Fruit fly (Drosophila melanogaster) whole organism, embryonic: ENCODE results near the gene CG32801.

ENCODE experiments used
- C15 ChIP-seq: fragments of 200-800 bp; sonication (Bioruptor generic); IDR thresholded peaks from 3 replicates; pipeline ENCODE4 v1.3.6; 2022; ENCODE audit warnings: missing biosample characterization, missing genetic modification characterization
- CG10147 ChIP-seq: fragments of 200-800 bp; sonication (Bioruptor generic); optimal IDR thresholded peaks from 2 replicates; lab custom pipeline; 2019; ENCODE audit warnings: missing biosample characterization, mild to moderate bottlenecking, missing genetic modification characterization, moderate library complexity
- CG10209 ChIP-seq: fragments of 200-800 bp; sonication (Bioruptor generic); optimal IDR thresholded peaks from 3 replicates; lab custom pipeline; 2017; ENCODE audit warnings: missing biosample characterization, mild to moderate bottlenecking, missing genetic modification characterization, missing genetic modification reagents
- CG11085 ChIP-seq: fragments of 200-800 bp; sonication (Bioruptor generic); IDR thresholded peaks from 2 replicates; pipeline ENCODE4 v1.3.6; 2022; ENCODE audit warnings: missing biosample characterization, missing genetic modification characterization
- CG15073 ChIP-seq: fragments of 200-800 bp; sonication (Bioruptor generic); optimal IDR thresholded peaks from 2 replicates; lab custom pipeline; 2016; ENCODE audit warnings: missing biosample characterization, missing genetic modification characterization
- CG17568 ChIP-seq: fragments of 200-800 bp; sonication (Bioruptor generic); optimal IDR thresholded peaks from 2 replicates; lab custom pipeline; 2018; ENCODE audit warnings: missing biosample characterization, mild to moderate bottlenecking, missing genetic modification characterization, moderate library complexity
- CG1832 ChIP-seq: fragments of 200-800 bp; sonication (Bioruptor generic); optimal IDR thresholded peaks from 2 replicates; lab custom pipeline; 2017; ENCODE audit warnings: missing biosample characterization, mild to moderate bottlenecking, missing genetic modification characterization, inconsistent platforms
- CG18764 ChIP-seq: fragments of 200-800 bp; sonication (Bioruptor generic); optimal IDR thresholded peaks from 3 replicates; lab custom pipeline; 2016; ENCODE audit warnings: missing biosample characterization, missing genetic modification characterization
- CG2116 ChIP-seq: fragments of 200-800 bp; sonication (Bioruptor generic); optimal IDR thresholded peaks from 3 replicates; lab custom pipeline; 2018; ENCODE audit warnings: missing biosample characterization, mild to moderate bottlenecking, missing genetic modification characterization
- CG2889 ChIP-seq: fragments of 200-800 bp; sonication (Bioruptor generic); IDR thresholded peaks from 3 replicates; pipeline ENCODE4 v1.3.6; 2022; ENCODE audit warnings: missing biosample characterization, missing genetic modification characterization
- CG33213 ChIP-seq: fragments of 200-800 bp; sonication (Bioruptor generic); optimal IDR thresholded peaks from 3 replicates; lab custom pipeline; 2016; ENCODE audit warnings: missing biosample characterization, missing genetic modification characterization
- CG3407 ChIP-seq: fragments of 200-800 bp; sonication (Bioruptor generic); optimal IDR thresholded peaks from 2 replicates; lab custom pipeline; 2018; ENCODE audit warnings: missing biosample characterization, mild to moderate bottlenecking, missing genetic modification characterization
- CG3995 ChIP-seq: fragments of 200-800 bp; sonication (Bioruptor generic); optimal IDR thresholded peaks from 3 replicates; lab custom pipeline; 2016; ENCODE audit warnings: missing biosample characterization, missing genetic modification characterization
- CG4328 ChIP-seq: fragments of 200-800 bp; sonication (Bioruptor generic); optimal IDR thresholded peaks from 3 replicates; lab custom pipeline; 2017; ENCODE audit warnings: missing biosample characterization, missing genetic modification reagents, missing genetic modification characterization
- CG6175 ChIP-seq: fragments of 200-800 bp; sonication (Bioruptor generic); IDR thresholded peaks from 3 replicates; pipeline ENCODE4 v1.3.6; 2022; ENCODE audit warnings: missing biosample characterization, missing genetic modification characterization
- CG6791 ChIP-seq: fragments of 200-800 bp; sonication (Bioruptor generic); IDR thresholded peaks from 3 replicates; pipeline ENCODE4 v1.3.6; 2022; ENCODE audit warnings: missing biosample characterization, missing genetic modification characterization; ENCODE audit not compliant: partially characterized antibody
- CG7963 ChIP-seq: fragments of 200-800 bp; sonication (Bioruptor generic); IDR thresholded peaks from 3 replicates; pipeline ENCODE4 v1.3.6; 2022; ENCODE audit warnings: missing biosample characterization, missing genetic modification characterization; ENCODE audit not compliant: partially characterized antibody
- CG8290 ChIP-seq, 3 experiments: fragments of 200-800 bp; sonication (Bioruptor generic); optimal IDR thresholded peaks; 2 replicates each; lab custom pipeline; 2016 to 2019; ENCODE audit warnings: missing biosample characterization in 3 of 3, missing genetic modification characterization in 3 of 3, mild to moderate bottlenecking in 2 of 3, moderate library complexity in 1 of 3
- CG8765 ChIP-seq: fragments of 200-800 bp; sonication (Bioruptor generic); IDR thresholded peaks from 2 replicates; pipeline ENCODE4 v1.3.6; 2022; ENCODE audit warnings: missing biosample characterization, missing genetic modification characterization
- Dek ChIP-seq: fragments of 200-800 bp; sonication (Bioruptor generic); optimal IDR thresholded peaks from 3 replicates; lab custom pipeline; 2019; ENCODE audit warnings: missing biosample characterization, mild to moderate bottlenecking, missing genetic modification characterization, moderate library complexity
- Doc2 ChIP-seq: fragments of 200-800 bp; sonication (Bioruptor generic); IDR thresholded peaks from 2 replicates; pipeline ENCODE4 v1.3.6; 2022; ENCODE audit warnings: missing biosample characterization, missing genetic modification characterization
- Hr78 ChIP-seq, 2 experiments: fragments of 200-800 bp in 1 of 2; fragments of >200 bp in 1 of 2; sonication (Bioruptor generic) in 1 of 2; optimal IDR thresholded peaks; 2 replicates each; lab custom pipeline; 2017 to 2019; ENCODE audit warnings: missing biosample characterization in 2 of 2, missing genetic modification characterization in 2 of 2, mild to moderate bottlenecking in 1 of 2, moderate library complexity in 1 of 2
- Kr ChIP-seq: fragments of 200-800 bp; sonication (Bioruptor generic); optimal IDR thresholded peaks from 2 replicates; lab custom pipeline; 2017; ENCODE audit warnings: missing biosample characterization, mild to moderate bottlenecking, missing genetic modification characterization
- Lim3 ChIP-seq: fragments of 200-800 bp; sonication (Bioruptor generic); IDR thresholded peaks from 2 replicates; pipeline ENCODE4 v1.3.6; 2022; ENCODE audit warnings: missing biosample characterization, missing genetic modification characterization
- MTF-1 ChIP-seq: fragments of 200-800 bp; sonication (Bioruptor generic); optimal IDR thresholded peaks from 2 replicates; lab custom pipeline; 2018; ENCODE audit warnings: missing biosample characterization, mild to moderate bottlenecking, missing genetic modification characterization, borderline replicate concordance
- Meics ChIP-seq: fragments of 200-800 bp; sonication (Bioruptor generic); optimal IDR thresholded peaks from 2 replicates; lab custom pipeline; 2017; ENCODE audit warnings: missing biosample characterization, mild to moderate bottlenecking, missing genetic modification characterization
- NC2β ChIP-seq: fragments of 200-800 bp; sonication (Bioruptor generic); optimal IDR thresholded peaks from 2 replicates; lab custom pipeline; 2016; ENCODE audit warnings: missing biosample characterization, missing genetic modification characterization
- NFAT ChIP-seq: fragments of 200-800 bp; sonication (Bioruptor generic); IDR thresholded peaks from 2 replicates; pipeline ENCODE4 v1.3.6; 2022; ENCODE audit warnings: missing biosample characterization, missing genetic modification characterization
- Neu2 ChIP-seq: fragments of 200-800 bp; sonication (Bioruptor generic); optimal IDR thresholded peaks from 3 replicates; lab custom pipeline; 2016; ENCODE audit warnings: missing biosample characterization, missing genetic modification characterization, borderline replicate concordance
- Opbp ChIP-seq: fragments of 200-800 bp; sonication (Bioruptor generic); IDR thresholded peaks from 3 replicates; pipeline ENCODE4 v1.3.6; 2022; ENCODE audit warnings: missing biosample characterization, missing genetic modification characterization; ENCODE audit not compliant: partially characterized antibody
- Poxn ChIP-seq: fragments of 200-800 bp; sonication (Bioruptor generic); IDR thresholded peaks from 2 replicates; pipeline ENCODE4 v1.3.6; 2022; ENCODE audit warnings: missing biosample characterization, missing genetic modification characterization
- Ravus ChIP-seq: fragments of 200-800 bp; sonication (Bioruptor generic); IDR thresholded peaks from 2 replicates; pipeline ENCODE4 v1.3.6; 2022; ENCODE audit warnings: missing biosample characterization, missing genetic modification characterization
- caup ChIP-seq: fragments of 200-800 bp; sonication (Bioruptor generic); optimal IDR thresholded peaks from 3 replicates; lab custom pipeline; 2017; ENCODE audit warnings: missing biosample characterization, mild to moderate bottlenecking, missing genetic modification characterization, moderate library complexity; ENCODE audit not compliant: severe bottlenecking
- chinmo ChIP-seq: fragments of 200-800 bp; sonication (Bioruptor generic); IDR thresholded peaks from 4 replicates; pipeline ENCODE4 v1.3.6; 2022; ENCODE audit warnings: missing biosample characterization, missing genetic modification characterization; ENCODE audit not compliant: partially characterized antibody
- dimm ChIP-seq: fragments of 200-800 bp; sonication (Bioruptor generic); IDR thresholded peaks from 2 replicates; pipeline ENCODE4 v1.3.6; 2022; ENCODE audit warnings: missing biosample characterization, missing genetic modification characterization
- dmrt99B ChIP-seq: fragments of 200-800 bp; sonication (Bioruptor generic); optimal IDR thresholded peaks from 2 replicates; lab custom pipeline; 2018; ENCODE audit warnings: missing biosample characterization, mild to moderate bottlenecking, missing genetic modification characterization, moderate library complexity
- dpn ChIP-seq, 2 experiments: fragments of 200-800 bp; sonication (Bioruptor generic); optimal IDR thresholded peaks; 3 replicates each; lab custom pipeline; 2016; ENCODE audit warnings: missing biosample characterization in 2 of 2, missing genetic modification characterization in 2 of 2
- dysf ChIP-seq: fragments of 200-800 bp; sonication (Bioruptor generic); IDR thresholded peaks from 3 replicates; pipeline ENCODE4 v1.3.6; 2022; ENCODE audit warnings: missing biosample characterization, missing genetic modification characterization
- ewg ChIP-seq: fragments of 200-800 bp; sonication (Bioruptor generic); optimal IDR thresholded peaks from 3 replicates; lab custom pipeline; 2017; ENCODE audit warnings: mild to moderate bottlenecking, missing biosample characterization, missing genetic modification reagents, missing genetic modification characterization
- gce ChIP-seq: fragments of 200-800 bp; sonication (Bioruptor generic); IDR thresholded peaks from 3 replicates; pipeline ENCODE4 v1.3.6; 2022; ENCODE audit warnings: missing biosample characterization, missing genetic modification characterization
- gro ChIP-seq: fragments of 200-800 bp; sonication (Bioruptor generic); optimal IDR thresholded peaks from 2 replicates; lab custom pipeline; 2016; ENCODE audit warnings: missing biosample characterization, missing genetic modification characterization
- hb ChIP-seq: fragments of 200-800 bp; sonication (Bioruptor generic); IDR thresholded peaks from 3 replicates; pipeline ENCODE4 v1.3.6; 2022; ENCODE audit warnings: missing biosample characterization, missing genetic modification characterization; ENCODE audit not compliant: partially characterized antibody
- pb ChIP-seq: fragments of 200-800 bp; sonication (Bioruptor generic); optimal IDR thresholded peaks from 3 replicates; lab custom pipeline; 2016; ENCODE audit warnings: missing biosample characterization, missing genetic modification characterization
- pum ChIP-seq: fragments of 200-800 bp; sonication (Bioruptor generic); optimal IDR thresholded peaks from 2 replicates; lab custom pipeline; 2016; ENCODE audit warnings: missing biosample characterization, missing genetic modification characterization
- sc ChIP-seq, 3 experiments: fragments of >200 bp in 2 of 3; fragments of 200-800 bp in 1 of 3; sonication (Bioruptor generic) in 1 of 3; optimal IDR thresholded peaks; 2 replicates in 2 of 3; 3 replicates in 1 of 3; lab custom pipeline; 2017; ENCODE audit warnings: mild to moderate bottlenecking in 1 of 3, missing biosample characterization in 1 of 3, missing genetic modification characterization in 1 of 3, missing genetic modification reagents in 1 of 3
- shn ChIP-seq: fragments of 200-800 bp; sonication (Bioruptor generic); optimal IDR thresholded peaks from 3 replicates; lab custom pipeline; 2016; ENCODE audit warnings: missing biosample characterization, missing genetic modification characterization
- sima ChIP-seq: fragments of 200-800 bp; sonication (Bioruptor generic); optimal IDR thresholded peaks from 2 replicates; lab custom pipeline; 2016; ENCODE audit warnings: missing biosample characterization, missing genetic modification characterization
- stc ChIP-seq: fragments of 200-800 bp; sonication (Bioruptor generic); IDR thresholded peaks from 2 replicates; pipeline ENCODE4 v1.3.6; 2022; ENCODE audit warnings: missing biosample characterization, missing genetic modification characterization

The CG32801 gene

dm6 chrX:1879606-1880110 is 23.3 kb downstream of the CG32801 start, which contains the start of gene CG14818 (continued):
- TF ChIP-seq CG10209: peak; percentile 56
- TF ChIP-seq Dek (tag; lab: Kevin White, UChicago): peak; percentile 29
- TF ChIP-seq pum (GFP tag; lab: Kevin White, UChicago): peak; percentile 72
- no peak for TF ChIP-seq sc (optimal IDR thresholded peaks at IDR 0.05; lab: Kevin White, UChicago)
- no peak for TF ChIP-seq sc (GFP tag; optimal IDR thresholded peaks at IDR 0.05; lab: Kevin White, UChicago)
- no peak for TF ChIP-seq Poxn
- peak; percentile 60 for TF ChIP-seq CG4328
- no peak for TF ChIP-seq CG1832 (GFP tag; lab: Kevin White, UChicago)
- peak; percentile 42 for TF ChIP-seq gro
- no peak for TF ChIP-seq CG17568
- TF ChIP-seq stc (GFP tag; lab: Robert Waterston, UW): 0 out of 2 replicates have a peak, but pooled peaks have one; percentile 29
- no peak for TF ChIP-seq Kr
- TF ChIP-seq dpn (GFP tag; optimal IDR thresholded peaks at IDR 0.05; lab: Kevin White, UChicago): peak; percentile 59 to 61
- peak; percentile 62 for TF ChIP-seq shn (GFP tag; lab: Kevin White, UChicago)
- no peak for TF ChIP-seq Lim3 (GFP tag; lab: Robert Waterston, UW)
- peak; percentile 16 for TF ChIP-seq CG18764 (GFP tag; lab: Kevin White, UChicago)
- no peak; the same call in 1 of the 2 replicates for TF ChIP-seq Ravus (GFP tag; lab: Robert Waterston, UW)
- peak; percentile 72 for TF ChIP-seq caup (GFP tag; lab: Kevin White, UChicago)
- TF ChIP-seq CG8765 (GFP tag; lab: Robert Waterston, UW): peak; percentile 56
- peak; percentile 81 for TF ChIP-seq CG6791 (GFP tag; lab: Robert Waterston, UW)
- TF ChIP-seq pb (GFP tag; lab: Kevin White, UChicago): peak; percentile 7
- TF ChIP-seq chinmo (GFP tag; lab: Robert Waterston, UW): peak; percentile 71; the same call in 1 of the 4 replicates
- TF ChIP-seq Opbp (GFP tag; lab: Robert Waterston, UW): peak; percentile 79
- TF ChIP-seq dmrt99B (tag; lab: Kevin White, UChicago): no peak
- peak; percentile 67 for TF ChIP-seq CG8290 (GFP tag; optimal IDR thresholded peaks at IDR 0.05; lab: Kevin White, UChicago)
- peak in 1 of 2 experiments; percentile 86 for TF ChIP-seq CG8290 (tag; optimal IDR thresholded peaks at IDR 0.05; lab: Kevin White, UChicago)
- TF ChIP-seq Doc2 (GFP tag; lab: Robert Waterston, UW): no peak
- peak; percentile 2 for TF ChIP-seq ewg (GFP tag; lab: Kevin White, UChicago)
- 0 out of 2 replicates have a peak, but pooled peaks have one; percentile 39 for TF ChIP-seq CG11085 (GFP tag; lab: Robert Waterston, UW)
- no peak for TF ChIP-seq CG2889 (GFP tag; lab: Robert Waterston, UW)
- TF ChIP-seq MTF-1 (GFP tag; lab: Kevin White, UChicago): no peak
- TF ChIP-seq Hr78 (GFP tag; optimal IDR thresholded peaks at IDR 0.05; lab: Kevin White, UChicago): peak in 1 of 2 experiments; percentile 62
- peak; percentile 68 for TF ChIP-seq CG7963 (GFP tag; lab: Robert Waterston, UW)
- TF ChIP-seq hb (GFP tag; lab: Robert Waterston, UW): peak; percentile 66
- no peak for TF ChIP-seq CG3407 (GFP tag; lab: Kevin White, UChicago)
- TF ChIP-seq CG10147: peak; percentile 65
- TF ChIP-seq NFAT: peak; percentile 46; the same call in 1 of the 2 replicates
- TF ChIP-seq dysf (GFP tag; lab: Robert Waterston, UW): peak; percentile 73; the same call in 1 of the 3 replicates
- peak; percentile 52 for TF ChIP-seq Meics
- peak; percentile 70 for TF ChIP-seq CG33213
- TF ChIP-seq sima: no peak
- TF ChIP-seq CG6175: no peak
- no peak for TF ChIP-seq Neu2
- peak; percentile 63 for TF ChIP-seq CG3995 (GFP tag; lab: Kevin White, UChicago)
- TF ChIP-seq CG2116 (GFP tag; lab: Kevin White, UChicago): peak; percentile 4
- no peak for TF ChIP-seq gce (GFP tag; lab: Robert Waterston, UW)
- TF ChIP-seq C15: no peak
- no peak for TF ChIP-seq dimm
- no peak for TF ChIP-seq NC2β (GFP tag; lab: Kevin White, UChicago)
- TF ChIP-seq CG15073 (GFP tag; lab: Kevin White, UChicago): no peak
